Worm (Caenorhabditis elegans) whole organism, L4 larva: ENCODE measurements around the gene Y116A8C.30.

Experiments used
- F10B5.3 ChIP-seq: sonication (generic microtip); optimal IDR thresholded peaks from 2 replicates; lab custom pipeline; 2016; ENCODE audit warnings: mild to moderate bottlenecking, missing genetic modification characterization, missing compliant biosample characterization
- F37D6.2 ChIP-seq: sonication (generic microtip); optimal IDR thresholded peaks from 2 replicates; lab custom pipeline; 2016; ENCODE audit warnings: mild to moderate bottlenecking, missing genetic modification characterization, missing compliant biosample characterization
- R02D3.7 ChIP-seq: fragments of 150-350 bp; sonication (generic microtip); optimal IDR thresholded peaks from 3 replicates; lab custom pipeline; 2014; ENCODE audit warnings: missing biosample characterization, missing genetic modification characterization
- T20F7.1 ChIP-seq: fragments of 200-800 bp; sonication (Bioruptor generic); optimal IDR thresholded peaks from 2 replicates; lab custom pipeline; 2018; ENCODE audit warnings: mild to moderate bottlenecking, missing genetic modification characterization, missing compliant biosample characterization
- Y5F2A.4 ChIP-seq: fragments of 200-800 bp; sonication (Bioruptor generic); optimal IDR thresholded peaks from 2 replicates; lab custom pipeline; 2018; ENCODE audit warnings: mild to moderate bottlenecking, missing genetic modification characterization, missing compliant biosample characterization
- ZK337.2 ChIP-seq: fragments of 200-800 bp; sonication (Bioruptor generic); IDR thresholded peaks from 2 replicates; pipeline ENCODE4 v1.3.6; 2022; ENCODE audit warnings: missing genetic modification reagents, missing genetic modification characterization, missing compliant biosample characterization
- aha-1 ChIP-seq: fragments of 150-350 bp; peaks from one replicate; lab custom pipeline; 2014; ENCODE audit warnings: missing biosample characterization, missing genetic modification characterization
- aly-2 ChIP-seq: sonication (generic microtip); optimal IDR thresholded peaks from 2 replicates; lab custom pipeline; 2018; ENCODE audit warnings: missing biosample characterization, missing genetic modification characterization
- arid-1 ChIP-seq: fragments of 200-800 bp; sonication (Bioruptor generic); conservative IDR thresholded peaks from 2 replicates; pipeline ENCODE4 v1.3.6; 2022; ENCODE audit warnings: missing genetic modification reagents, missing genetic modification characterization, missing compliant biosample characterization
- attf-4 ChIP-seq: sonication (generic microtip); optimal IDR thresholded peaks from 3 replicates; lab custom pipeline; 2017; ENCODE audit warnings: missing biosample characterization, missing genetic modification characterization
- ceh-62 ChIP-seq: sonication (generic microtip); optimal IDR thresholded peaks from 2 replicates; lab custom pipeline; 2017; ENCODE audit warnings: missing biosample characterization, missing genetic modification characterization
- daf-16 ChIP-seq, 3 experiments: sonication (generic microtip); optimal IDR thresholded peaks; 2 replicates each; lab custom pipeline; 2016 to 2017; ENCODE audit warnings: missing genetic modification characterization in 3 of 3, missing genetic modification reagents in 3 of 3, mild to moderate bottlenecking in 2 of 3, missing compliant biosample characterization in 2 of 3, missing biosample characterization in 1 of 3, moderate library complexity in 1 of 3
- dpl-1 ChIP-seq: fragments of 150-350 bp; optimal IDR thresholded peaks from 2 replicates; lab custom pipeline; 2014; ENCODE audit warnings: missing biosample characterization, missing genetic modification reagents, missing genetic modification characterization
- egl-43 ChIP-seq: fragments of 200-800 bp; sonication (Bioruptor generic); IDR thresholded peaks from 2 replicates; pipeline ENCODE4 v1.3.6; 2022; ENCODE audit warnings: missing genetic modification reagents, missing genetic modification characterization, missing compliant biosample characterization
- hif-1 ChIP-seq, 2 experiments: sonication (generic microtip); optimal IDR thresholded peaks; 2 replicates each; lab custom pipeline; 2016 to 2017; ENCODE audit warnings: missing compliant biosample characterization in 2 of 2, missing genetic modification characterization in 2 of 2, missing genetic modification reagents in 2 of 2, missing genotype in 2 of 2, mild to moderate bottlenecking in 1 of 2
- hlh-11 ChIP-seq: fragments of 200-800 bp; sonication (Bioruptor generic); optimal IDR thresholded peaks from 2 replicates; lab custom pipeline; 2018; ENCODE audit warnings: mild to moderate bottlenecking, missing genetic modification characterization, missing compliant biosample characterization
- hlh-30 ChIP-seq: sonication (generic microtip); optimal IDR thresholded peaks from 2 replicates; lab custom pipeline; 2017; ENCODE audit warnings: antibody characterized with exemption, mild to moderate bottlenecking, missing genetic modification characterization, missing compliant biosample characterization; ENCODE audit not compliant: insufficient read depth
- jun-1 ChIP-seq: fragments of 150-350 bp; optimal IDR thresholded peaks from 2 replicates; lab custom pipeline; 2014; ENCODE audit warnings: missing biosample characterization, missing genetic modification reagents, missing genetic modification characterization
- lin-15B ChIP-seq: fragments of 150-350 bp; sonication (generic microtip); optimal IDR thresholded peaks from 3 replicates; lab custom pipeline; 2014; ENCODE audit warnings: missing biosample characterization, missing genetic modification characterization
- lin-29 ChIP-seq: fragments of 200-800 bp; sonication (Bioruptor generic); IDR thresholded peaks from 2 replicates; pipeline ENCODE4 v1.3.6; 2022; ENCODE audit warnings: missing genetic modification reagents, missing genetic modification characterization, missing compliant biosample characterization
- lir-3 ChIP-seq: sonication (generic microtip); optimal IDR thresholded peaks from 2 replicates; lab custom pipeline; 2016; ENCODE audit warnings: mild to moderate bottlenecking, missing genetic modification characterization, missing compliant biosample characterization
- mdt-29 ChIP-seq: fragments of 200-800 bp; sonication (Bioruptor generic); IDR thresholded peaks from 2 replicates; pipeline ENCODE4 v1.3.6; 2022; ENCODE audit warnings: missing genetic modification reagents, missing genetic modification characterization, missing compliant biosample characterization
- mes-2 ChIP-seq: sonication (generic microtip); optimal IDR thresholded peaks from 2 replicates; lab custom pipeline; 2016; ENCODE audit warnings: missing genotype, mild to moderate bottlenecking, missing genetic modification characterization, missing compliant biosample characterization; ENCODE audit not compliant: poor library complexity, severe bottlenecking
- nhr-28 ChIP-seq: fragments of 150-350 bp; optimal IDR thresholded peaks from 2 replicates; lab custom pipeline; 2014; ENCODE audit warnings: missing biosample characterization, missing genetic modification characterization
- nhr-42 ChIP-seq: fragments of 200-800 bp; sonication (Bioruptor generic); IDR thresholded peaks from 2 replicates; pipeline ENCODE4 v1.3.6; 2022; ENCODE audit warnings: missing genetic modification characterization, missing compliant biosample characterization
- nhr-76 ChIP-seq: fragments of 150-350 bp; optimal IDR thresholded peaks from 2 replicates; lab custom pipeline; 2014; ENCODE audit warnings: missing biosample characterization, missing genetic modification characterization
- pha-4 ChIP-seq, 2 experiments: fragments of 150-350 bp in 1 of 2; fragments of 200-800 bp in 1 of 2; sonication (Bioruptor generic) in 1 of 2; IDR thresholded peaks in 1 of 2; optimal IDR thresholded peaks in 1 of 2; 2 replicates each; pipeline versions ENCODE4 v1.3.6 to Lab custom; 2014 to 2022; ENCODE audit warnings: missing genetic modification characterization in 2 of 2, missing genetic modification reagents in 2 of 2, missing biosample characterization in 1 of 2, missing compliant biosample characterization in 1 of 2
- pqm-1 ChIP-seq: sonication (generic microtip); optimal IDR thresholded peaks from 2 replicates; lab custom pipeline; 2017; ENCODE audit warnings: missing biosample characterization, missing genetic modification characterization
- sdz-12 ChIP-seq: fragments of 200-800 bp; sonication (Bioruptor generic); optimal IDR thresholded peaks from 2 replicates; lab custom pipeline; 2018; ENCODE audit warnings: mild to moderate bottlenecking, missing genetic modification characterization, missing compliant biosample characterization
- set-16 ChIP-seq: fragments of 200-800 bp; sonication (Bioruptor generic); IDR thresholded peaks from 2 replicates; pipeline ENCODE4 v1.3.6; 2022; ENCODE audit warnings: missing genetic modification reagents, missing genetic modification characterization, missing compliant biosample characterization
- skn-1 ChIP-seq: fragments of 150-350 bp; optimal IDR thresholded peaks from 2 replicates; lab custom pipeline; 2014; ENCODE audit warnings: missing biosample characterization, missing genetic modification characterization
- spr-3 ChIP-seq: fragments of 200-800 bp; sonication (Bioruptor generic); optimal IDR thresholded peaks from 2 replicates; lab custom pipeline; 2018; ENCODE audit warnings: mild to moderate bottlenecking, missing genetic modification characterization, missing compliant biosample characterization
- tra-1 ChIP-seq: fragments of 200-800 bp; sonication (Bioruptor generic); IDR thresholded peaks from 2 replicates; pipeline ENCODE4 v1.3.6; 2022; ENCODE audit warnings: missing genetic modification reagents, missing genetic modification characterization, missing compliant biosample characterization
- unc-39 ChIP-seq: sonication (generic microtip); optimal IDR thresholded peaks from 2 replicates; lab custom pipeline; 2017; ENCODE audit warnings: missing biosample characterization, missing genetic modification characterization
- unc-62 ChIP-seq, 3 experiments: fragments of 150-350 bp in 1 of 3; sonication (generic microtip); optimal IDR thresholded peaks in 2 of 3; peaks in 1 of 3; 1 replicate in 1 of 3; 2 replicates in 2 of 3; lab custom pipeline; 2014 to 2017; ENCODE audit warnings: missing biosample characterization in 3 of 3, missing genetic modification characterization in 3 of 3, missing genetic modification reagents in 3 of 3, missing genotype in 1 of 3
- zip-2 ChIP-seq: fragments of 150-350 bp; optimal IDR thresholded peaks from 2 replicates; lab custom pipeline; 2014; ENCODE audit warnings: missing biosample characterization, missing genetic modification characterization

Gene Y116A8C.30

ce11 chrIV:17108805-17109204 is 5.3 kb upstream of the Y116A8C.30 start:
- no peak for TF ChIP-seq sdz-12 (GFP tag; lab: Kevin White, UChicago)
- no peak for TF ChIP-seq F10B5.3 (tag; lab: Kevin White, UChicago)
- TF ChIP-seq lir-3 (tag; lab: Kevin White, UChicago): no peak
- no peak for TF ChIP-seq jun-1 (tag; lab: Kevin White, UChicago)
- TF ChIP-seq lin-29 (GFP tag; lab: Robert Waterston, UW): no peak

ce11 chrIV:17108200-17108599 is 4.7 kb upstream of the Y116A8C.30 start:
- TF ChIP-seq ZK337.2 (0 out of 2 replicates have a peak, but pooled peaks have one; percentile 15), arid-1 (GFP tag; lab: Robert Waterston, UW) (0 out of 2 replicates have a peak, but pooled peaks have one; percentile 25), mes-2 (no peak), unc-39 (no peak)
- TF ChIP-seq, all 104 proteins: peak for 2

- TF ChIP-seq aha-1 (tag; lab: Kevin White, UChicago): peak; percentile 35
- TF ChIP-seq skn-1 (tag; lab: Kevin White, UChicago): no peak
- TF ChIP-seq set-16 (GFP tag; lab: Robert Waterston, UW): peak; percentile 88
These were observed 2.1 kb upstream of the Y116A8C.30 start for ce11 chrIV:17105578-17105977.

- no peak for TF ChIP-seq pqm-1 (tag; lab: Kevin White, UChicago)
- peak; percentile 5 for TF ChIP-seq dpl-1 (GFP tag; lab: Kevin White, UChicago)
- peak; percentile 78 for TF ChIP-seq set-16 (GFP tag; lab: Robert Waterston, UW)
- no peak for TF ChIP-seq F37D6.2 (tag; lab: Kevin White, UChicago)
- TF ChIP-seq egl-43 (GFP tag; lab: Robert Waterston, UW): 0 out of 2 replicates have a peak, but pooled peaks have one; percentile 26
- TF ChIP-seq lin-15B: no peak
- TF ChIP-seq spr-3 (GFP tag; lab: Kevin White, UChicago): no peak
- TF ChIP-seq attf-4: no peak
- TF ChIP-seq, all 104 proteins: peak for 3
These were observed 800 bp upstream of the Y116A8C.30 start for ce11 chrIV:17104157-17104872.

ce11 chrIV:17103116-17103515 is 399 bp downstream of the Y116A8C.30 start:
- TF ChIP-seq pha-4 (GFP tag; IDR thresholded peaks at IDR 0.05; lab: Robert Waterston, UW) (no peak), pha-4 (tag; optimal IDR thresholded peaks at IDR 0.05; lab: Kevin White, UChicago) (no peak), mdt-29 (GFP tag; lab: Robert Waterston, UW) (no peak), R02D3.7 (tag; lab: Kevin White, UChicago) (no peak), nhr-42 (GFP tag; lab: Robert Waterston, UW) (no peak), aha-1 (tag; lab: Kevin White, UChicago) (peak; percentile 77), unc-62 (GFP tag; optimal IDR thresholded peaks at IDR 0.05 in 1 of 2; lab: Kevin White, UChicago) (peak in 1 of 2 experiments; percentile 50), unc-62 (tag; optimal IDR thresholded peaks at IDR 0.05; lab: Kevin White, UChicago) (no peak), T20F7.1 (GFP tag; lab: Kevin White, UChicago) (no peak), zip-2 (no peak), hlh-11 (tag; lab: Kevin White, UChicago) (no peak)

ce11 chrIV:17100628-17101338 is 2.7 kb downstream of the Y116A8C.30 start:
- TF ChIP-seq arid-1 (GFP tag; lab: Robert Waterston, UW) (no peak), spr-3 (GFP tag; lab: Kevin White, UChicago) (no peak), hif-1 (tag; optimal IDR thresholded peaks at IDR 0.05; lab: Kevin White, UChicago) (peak in 1 of 2 experiments; percentile 70), hlh-30 (peak; percentile 30), aha-1 (tag; lab: Kevin White, UChicago) (peak; percentile 88), aly-2 (tag; lab: Kevin White, UChicago) (no peak), ceh-62 (no peak), Y5F2A.4 (GFP tag; lab: Kevin White, UChicago) (no peak), tra-1 (GFP tag; lab: Robert Waterston, UW) (no peak), daf-16 (GFP tag; optimal IDR thresholded peaks at IDR 0.05; lab: Kevin White, UChicago) (no peak), daf-16 (tag; optimal IDR thresholded peaks at IDR 0.05; lab: Kevin White, UChicago) (peak; percentile 16), nhr-76 (tag; lab: Kevin White, UChicago) (no peak), nhr-28 (tag; lab: Kevin White, UChicago) (peak; percentile 4)
